Worm (Caenorhabditis elegans): ENCODE measurements around the gene abl-1.
A peak's percentile ranks its signal among the peaks of the same experiment; 100 is the strongest.

Gene abl-1

ce11 chrX:10623119-10623518, 888 bp downstream of the abl-1 start:
- TF ChIP-seq lsl-1 (GFP tag; optimal IDR thresholded peaks at IDR 0.05) (no peak), aptf-3 (GFP tag; IDR thresholded peaks at IDR 0.05) (no peak), lir-1 (GFP tag; conservative IDR thresholded peaks at IDR 0.05) (no peak)

ce11 chrX:10622607-10623006, 1.4 kb downstream of the abl-1 start:
- TF ChIP-seq tbp1 (GFP tag; optimal IDR thresholded peaks at IDR 0.05) = no peak
- TF ChIP-seq egl-18 (GFP tag; IDR thresholded peaks at IDR 0.05) = no peak
- no peak for TF ChIP-seq F23B12.7 (tag; optimal IDR thresholded peaks at IDR 0.05; ENCODE audit: insufficient read depth)
- TF ChIP-seq F57C9.4 (tag; optimal IDR thresholded peaks at IDR 0.05) = no peak
- no peak for TF ChIP-seq ets-4 (GFP tag; optimal IDR thresholded peaks at IDR 0.05)
- TF ChIP-seq bed-1 (GFP tag; IDR thresholded peaks at IDR 0.05) = no peak
- no peak for TF ChIP-seq T26A5.8 (tag; optimal IDR thresholded peaks at IDR 0.05)
- TF ChIP-seq snpc-3.4 (tag; optimal IDR thresholded peaks at IDR 0.05) = no peak
- TF ChIP-seq ztf-18 (tag; optimal IDR thresholded peaks at IDR 0.05) = no peak

DNA sequence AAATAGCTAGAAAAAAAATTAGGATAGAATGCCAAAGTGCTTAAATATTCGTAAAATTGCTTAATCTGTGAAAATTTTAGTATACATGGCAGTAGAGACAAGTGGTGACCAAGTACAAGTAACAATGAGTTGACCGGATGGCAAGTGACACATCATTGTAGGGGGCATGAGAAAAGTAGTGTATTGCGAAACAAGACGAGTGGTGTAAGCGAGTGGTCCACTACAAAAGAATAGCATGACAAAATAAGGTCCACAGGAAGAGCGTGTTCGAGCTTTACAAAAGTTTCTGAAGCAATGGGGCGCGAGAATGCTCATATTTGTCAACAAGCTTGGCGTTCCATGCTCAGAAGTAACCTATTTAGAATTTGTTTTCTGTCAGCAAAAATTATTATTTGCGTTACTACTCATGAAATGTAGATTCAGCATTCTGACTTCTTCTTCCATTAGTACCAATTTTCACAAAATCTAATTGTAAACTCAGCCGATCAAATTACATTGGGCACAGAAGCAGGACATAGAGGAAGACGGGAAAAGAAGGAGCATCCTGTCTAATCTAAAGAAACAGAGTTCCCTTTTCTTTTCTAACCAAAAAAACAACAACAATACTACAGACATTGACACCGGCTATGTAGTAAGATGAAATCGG, 4.3 kb downstream of the abl-1 start:
- no peak for TF ChIP-seq Y95B8A.8 (GFP tag; IDR thresholded peaks at IDR 0.05)
- TF ChIP-seq cebp-1 (GFP tag; IDR thresholded peaks at IDR 0.05) = no peak
- peak; percentile 75 for TF ChIP-seq cebp-1 (tag; optimal IDR thresholded peaks at IDR 0.05)
- no peak for TF ChIP-seq Y53F4B.3 (GFP tag; IDR thresholded peaks at IDR 0.05)
- TF ChIP-seq somi-1 (GFP tag; optimal IDR thresholded peaks at IDR 0.05) = no peak
- TF ChIP-seq K12H6.12 (tag; optimal IDR thresholded peaks at IDR 0.05) = no peak
- TF ChIP-seq F10E7.11 (tag; optimal IDR thresholded peaks at IDR 0.05) = no peak
- TF ChIP-seq F22D6.2 (tag; optimal IDR thresholded peaks at IDR 0.05) = no peak

DNA sequence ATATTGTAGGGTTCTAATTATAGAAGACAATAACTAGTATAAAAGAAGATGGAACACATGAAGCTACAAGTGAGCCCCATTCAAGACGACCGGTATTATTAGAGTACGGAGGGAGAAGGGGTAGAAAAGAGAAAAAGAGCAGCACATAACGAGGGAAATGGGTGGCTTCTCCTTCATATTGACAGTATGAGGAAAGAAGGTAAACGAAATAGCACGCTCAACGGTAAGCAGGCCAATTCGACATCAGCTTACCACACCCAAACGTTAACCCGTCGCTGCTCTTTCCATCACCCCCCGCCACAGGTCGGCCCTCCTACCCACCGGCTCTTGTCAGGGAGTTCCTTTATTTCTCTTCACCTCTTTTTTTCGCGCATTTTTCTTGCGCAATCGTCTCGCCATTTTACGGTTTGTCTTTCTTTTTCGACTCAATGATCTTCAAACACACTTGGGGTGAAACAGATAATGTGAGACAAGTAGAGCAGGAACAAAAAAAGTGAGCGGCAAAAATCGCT, 5.3 kb downstream of the abl-1 start:
- no peak for TF ChIP-seq snpc-3.4 (tag; optimal IDR thresholded peaks at IDR 0.05)
- peak; percentile 28 for TF ChIP-seq nhr-80 (tag; optimal IDR thresholded peaks at IDR 0.05)
- no peak for TF ChIP-seq F39B2.1 (GFP tag; IDR thresholded peaks at IDR 0.05)

- TF ChIP-seq lin-35 (GFP tag; optimal IDR thresholded peaks at IDR 0.05) (no peak), aptf-2 (GFP tag; conservative IDR thresholded peaks at IDR 0.05) (no peak), nhr-80 (tag; optimal IDR thresholded peaks at IDR 0.05) (peak; percentile 68)
Measured at ce11 chrX:10617815-10618214, 6.2 kb downstream of the abl-1 start.

ce11 chrX:10616041-10616440, 8.0 kb downstream of the abl-1 start:
- TF ChIP-seq ztf-26 (tag; optimal IDR thresholded peaks at IDR 0.05) (no peak), mcd-1 (GFP tag; IDR thresholded peaks at IDR 0.05) (no peak), snpc-4 (GFP tag; optimal IDR thresholded peaks at IDR 0.05) (no peak), snpc-4 (tag; optimal IDR thresholded peaks at IDR 0.05) (no peak), dox-1 (GFP tag; IDR thresholded peaks at IDR 0.05) (no peak), unc-62 (GFP tag; optimal IDR thresholded peaks at IDR 0.05) (no peak), sdz-38 (tag; optimal IDR thresholded peaks at IDR 0.05) (no peak), T26A5.8 (tag; optimal IDR thresholded peaks at IDR 0.05) (no peak), ceh-91 (GFP tag; IDR thresholded peaks at IDR 0.05) (no peak), ama-1 (optimal IDR thresholded peaks at IDR 0.05) (no peak), ama-1 (GFP tag; optimal IDR thresholded peaks at IDR 0.05) (no peak), F55B11.4 (tag; optimal IDR thresholded peaks at IDR 0.05; ENCODE audit: borderline replicate concordance, insufficient read depth) (no peak), let-607 (tag; optimal IDR thresholded peaks at IDR 0.05) (no peak), ekl-4 (GFP tag; IDR thresholded peaks at IDR 0.05) (no peak), ceh-100 (GFP tag; IDR thresholded peaks at IDR 0.05) (no peak), Y79H2A.3 (GFP tag; conservative IDR thresholded peaks at IDR 0.05) (no peak), ccch-3 (GFP tag; optimal IDR thresholded peaks at IDR 0.05) (no peak)
